Worm (Caenorhabditis elegans) whole organism, L3 larva: ENCODE data around the gene sas-6.
A peak's percentile ranks its signal among the peaks of the same experiment; 100 is the strongest.

Experiments
- ZK546.5 ChIP-seq: sonication (generic microtip); optimal IDR thresholded peaks from 2 replicates; lab custom pipeline; 2017; ENCODE audit warnings: missing biosample characterization, missing genetic modification characterization
- ama-1 ChIP-seq: fragments of 150-350 bp; optimal IDR thresholded peaks from 2 replicates; lab custom pipeline; 2018
- elt-1 ChIP-seq: fragments of 150-350 bp; optimal IDR thresholded peaks from 2 replicates; lab custom pipeline; 2014; ENCODE audit warnings: missing biosample characterization, missing genetic modification characterization
- elt-3 ChIP-seq, 3 experiments: fragments of 150-350 bp in 1 of 3; sonication (generic microtip) in 2 of 3; optimal IDR thresholded peaks; 2 replicates in 2 of 3; 4 replicates in 1 of 3; lab custom pipeline; 2014 to 2017; ENCODE audit warnings: missing biosample characterization in 3 of 3, missing genetic modification characterization in 3 of 3
- eor-1 ChIP-seq, 2 experiments: fragments of 150-350 bp; optimal IDR thresholded peaks; 2 replicates each; lab custom pipeline; 2014 to 2018; ENCODE audit warnings: missing biosample characterization in 2 of 2, missing genetic modification characterization in 2 of 2
- lsy-12 ChIP-seq: sonication (generic microtip); optimal IDR thresholded peaks from 2 replicates; lab custom pipeline; 2016; ENCODE audit warnings: mild to moderate bottlenecking, missing genetic modification characterization, missing compliant biosample characterization
- nhr-12 ChIP-seq: fragments of 150-350 bp; optimal IDR thresholded peaks from 2 replicates; lab custom pipeline; 2014; ENCODE audit warnings: missing biosample characterization, missing genetic modification characterization
- nhr-237 ChIP-seq: fragments of 150-350 bp; optimal IDR thresholded peaks from 2 replicates; lab custom pipeline; 2014; ENCODE audit warnings: missing biosample characterization, missing genetic modification characterization
- pha-4 ChIP-seq: fragments of 150-350 bp; optimal IDR thresholded peaks from 2 replicates; lab custom pipeline; 2014; ENCODE audit warnings: missing biosample characterization, missing genetic modification reagents, missing genetic modification characterization
- sea-2 ChIP-seq: fragments of 150-350 bp; sonication (generic microtip); optimal IDR thresholded peaks from 4 replicates; lab custom pipeline; 2014; ENCODE audit warnings: missing biosample characterization, missing genetic modification reagents, missing genetic modification characterization
- skn-1 ChIP-seq: fragments of 150-350 bp; optimal IDR thresholded peaks from 2 replicates; lab custom pipeline; 2014; ENCODE audit warnings: missing biosample characterization, missing genetic modification characterization
- ztf-11 ChIP-seq: fragments of 150-350 bp; optimal IDR thresholded peaks from 2 replicates; lab custom pipeline; 2014; ENCODE audit warnings: missing biosample characterization, missing genetic modification characterization

DNA sequence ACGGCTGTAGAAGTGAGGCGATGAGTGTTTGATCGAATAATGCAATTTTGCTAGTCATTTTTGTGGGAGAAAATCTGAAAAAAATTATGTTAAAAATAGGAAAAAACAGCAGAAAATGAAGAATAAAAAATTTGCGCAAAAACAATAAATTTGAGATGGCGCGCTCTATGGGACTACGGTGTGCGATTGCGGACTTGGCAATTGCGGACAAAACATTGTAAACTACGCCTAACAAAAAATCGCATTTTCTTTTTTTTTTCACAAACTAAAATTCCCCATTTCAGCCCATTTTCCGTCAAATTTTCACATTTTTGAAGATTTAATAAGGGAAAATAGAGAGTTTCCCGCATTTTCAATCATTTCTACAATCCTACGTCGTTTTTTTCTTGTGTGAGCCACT lies at the start of gene sas-6, which contains the start of gene Y45F10D.7:
- TF ChIP-seq ama-1 (lab: Kevin White, UChicago), result no peak
- no peak for TF ChIP-seq nhr-237
- TF ChIP-seq ZK546.5 (tag; lab: Kevin White, UChicago), result no peak
- TF ChIP-seq lsy-12 (tag; lab: Kevin White, UChicago), result peak; percentile 12
- TF ChIP-seq eor-1 (tag; optimal IDR thresholded peaks at IDR 0.05; lab: Kevin White, UChicago), result no peak
- no peak for TF ChIP-seq ztf-11
- no peak for TF ChIP-seq elt-1 (tag; lab: Kevin White, UChicago)
- no peak for TF ChIP-seq nhr-12 (tag; lab: Kevin White, UChicago)
- peak; percentile 11 for TF ChIP-seq skn-1 (tag; lab: Kevin White, UChicago)
- peak; percentile 81 for TF ChIP-seq pha-4 (tag; lab: Kevin White, UChicago)
- no peak for TF ChIP-seq sea-2
- no peak for TF ChIP-seq elt-3 (tag; optimal IDR thresholded peaks at IDR 0.05; lab: Kevin White, UChicago)
